Worm (Caenorhabditis elegans): ENCODE measurements around the gene K08D9.9.

Gene K08D9.9

DNA sequence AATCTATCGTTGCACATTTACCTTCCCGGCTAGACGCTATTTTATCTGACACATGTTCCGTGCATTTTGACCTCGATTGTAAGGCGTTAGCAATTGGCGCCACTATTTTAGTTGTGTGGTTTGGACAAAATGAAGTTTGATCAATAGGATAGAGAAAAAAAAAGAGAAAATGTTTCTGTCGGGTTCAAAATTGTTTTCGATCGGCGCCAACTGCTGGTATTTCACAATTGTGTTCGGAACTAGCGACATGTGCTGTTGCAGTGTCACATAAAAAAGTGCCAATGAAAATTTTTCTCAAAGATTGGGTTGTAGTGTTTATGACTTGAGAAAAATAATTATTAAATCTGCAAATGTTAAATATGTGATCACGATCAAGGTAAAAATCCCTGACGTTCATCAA, 42.6 kb upstream of the K08D9.9 start:
- TF ChIP-seq ama-1 (optimal IDR thresholded peaks at IDR 0.05) (no peak), ceh-16 (tag; optimal IDR thresholded peaks at IDR 0.05) (no peak), nhr-28 (tag; optimal IDR thresholded peaks at IDR 0.05) (no peak), egl-5 (tag; optimal IDR thresholded peaks at IDR 0.05) (peak; percentile 26), lin-15B (tag; optimal IDR thresholded peaks at IDR 0.05) (no peak)

DNA sequence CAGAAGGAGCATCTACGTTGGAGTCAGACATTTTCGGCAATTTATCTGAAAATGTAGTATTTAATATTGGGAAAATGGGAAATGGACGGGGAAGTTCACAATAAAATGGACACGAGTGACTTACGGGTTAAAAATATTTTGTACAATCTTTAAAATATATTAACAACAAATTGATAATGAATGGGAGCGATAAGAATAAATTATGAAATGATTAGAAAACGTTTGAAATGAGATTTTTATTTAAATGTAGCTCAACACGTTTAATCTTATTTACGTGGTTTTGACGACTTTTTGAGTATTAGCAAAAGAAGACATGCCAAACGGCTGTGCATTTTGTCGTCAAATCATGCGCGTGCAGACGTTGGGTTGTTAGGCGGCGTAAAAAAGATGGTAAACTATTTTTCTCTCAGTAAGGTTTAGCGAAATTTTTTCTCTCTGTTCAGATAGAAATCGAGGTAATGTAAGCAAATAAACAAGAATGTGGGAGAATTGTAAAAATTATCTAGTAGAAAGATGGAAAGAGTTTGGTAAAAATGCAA, 41.7 kb upstream of the K08D9.9 start, which contains the start of gene fbxa-64:
fbxa-64 (minus strand) TSS at position 51 of the 539 bp plus-strand sequence.
- TF ChIP-seq hmg-11 (tag; optimal IDR thresholded peaks at IDR 0.05) = peak; percentile 29
- TF ChIP-seq mdl-1 (tag; optimal IDR thresholded peaks at IDR 0.05) = no peak

DNA sequence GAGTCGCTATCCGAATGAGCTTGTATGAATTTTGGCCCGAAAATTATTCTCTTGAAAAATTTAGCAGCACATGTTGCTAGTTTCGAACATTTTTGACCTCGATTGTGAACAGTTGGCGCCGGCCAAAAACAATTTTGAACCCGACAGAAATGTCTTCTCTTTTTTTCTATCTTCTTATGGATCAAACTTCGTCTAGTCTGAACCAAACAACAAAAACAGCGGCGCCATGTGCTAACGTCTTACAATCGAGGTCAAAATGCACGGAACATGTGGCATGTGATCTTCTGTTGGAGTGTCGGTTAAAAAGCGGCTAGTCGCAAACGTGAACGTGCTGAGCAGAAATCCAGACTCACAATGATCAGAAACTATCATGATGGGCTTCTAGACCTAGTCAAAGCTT, 39.7 kb upstream of the K08D9.9 start:
- peak; percentile 32 for TF ChIP-seq lin-39 (tag; optimal IDR thresholded peaks at IDR 0.05)
- TF ChIP-seq jun-1 (tag; optimal IDR thresholded peaks at IDR 0.05) = no peak
- no peak for TF ChIP-seq nhr-28 (tag; optimal IDR thresholded peaks at IDR 0.05)
- peak; percentile 26 for TF ChIP-seq egl-5 (tag; optimal IDR thresholded peaks at IDR 0.05)
- no peak for TF ChIP-seq fkh-2 (tag; optimal IDR thresholded peaks at IDR 0.05)
- TF ChIP-seq unc-39 (tag; optimal IDR thresholded peaks at IDR 0.05) = no peak
- TF ChIP-seq egl-27 (tag; optimal IDR thresholded peaks at IDR 0.05) = no peak

DNA sequence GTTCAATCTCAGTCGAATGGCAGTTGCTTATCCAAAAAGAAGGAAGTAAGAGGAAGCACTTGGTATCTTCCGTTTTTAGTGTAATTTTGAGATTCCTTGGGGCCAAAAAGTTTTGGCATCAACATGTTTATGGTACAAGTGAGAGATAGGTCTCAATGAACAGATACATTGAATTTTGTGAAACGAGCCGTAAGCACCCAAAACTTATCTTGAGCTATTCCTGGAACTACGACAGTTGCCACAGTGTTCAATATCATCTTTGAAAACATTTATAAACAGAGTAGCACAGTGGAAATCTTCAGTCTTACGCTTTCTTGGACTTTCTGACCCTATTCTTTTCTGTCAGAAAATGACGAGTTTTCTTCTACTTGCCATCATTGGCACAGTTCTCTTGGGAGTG, 38.5 kb upstream of the K08D9.9 start, which contains the start of gene T28A11.3:
T28A11.3 (plus strand) TSS at position 301 of the 400 bp plus-strand sequence.
- TF ChIP-seq hmg-11 (tag; optimal IDR thresholded peaks at IDR 0.05) (no peak), egl-27 (tag; optimal IDR thresholded peaks at IDR 0.05) (no peak), aly-2 (tag; optimal IDR thresholded peaks at IDR 0.05) (no peak), elt-3 (tag; optimal IDR thresholded peaks at IDR 0.05) (no peak), nhr-237 (tag; optimal IDR thresholded peaks at IDR 0.05) (no peak), sea-2 (GFP tag; optimal IDR thresholded peaks at IDR 0.05) (no peak), nhr-23 (tag; optimal IDR thresholded peaks at IDR 0.05) (no peak), lin-39 (tag; optimal IDR thresholded peaks at IDR 0.05) (no peak), unc-39 (tag; optimal IDR thresholded peaks at IDR 0.05) (no peak), nhr-77 (tag; optimal IDR thresholded peaks at IDR 0.05) (no peak), nhr-43 (tag; optimal IDR thresholded peaks at IDR 0.05; ENCODE audit: poor library complexity, severe bottlenecking) (no peak), fos-1 (tag; optimal IDR thresholded peaks at IDR 0.05) (no peak), pha-4 (tag; optimal IDR thresholded peaks at IDR 0.05) (no peak), lin-15B (tag; optimal IDR thresholded peaks at IDR 0.05) (no peak), jun-1 (tag; optimal IDR thresholded peaks at IDR 0.05) (no peak), fkh-10 (GFP tag; optimal IDR thresholded peaks at IDR 0.05) (no peak)

DNA sequence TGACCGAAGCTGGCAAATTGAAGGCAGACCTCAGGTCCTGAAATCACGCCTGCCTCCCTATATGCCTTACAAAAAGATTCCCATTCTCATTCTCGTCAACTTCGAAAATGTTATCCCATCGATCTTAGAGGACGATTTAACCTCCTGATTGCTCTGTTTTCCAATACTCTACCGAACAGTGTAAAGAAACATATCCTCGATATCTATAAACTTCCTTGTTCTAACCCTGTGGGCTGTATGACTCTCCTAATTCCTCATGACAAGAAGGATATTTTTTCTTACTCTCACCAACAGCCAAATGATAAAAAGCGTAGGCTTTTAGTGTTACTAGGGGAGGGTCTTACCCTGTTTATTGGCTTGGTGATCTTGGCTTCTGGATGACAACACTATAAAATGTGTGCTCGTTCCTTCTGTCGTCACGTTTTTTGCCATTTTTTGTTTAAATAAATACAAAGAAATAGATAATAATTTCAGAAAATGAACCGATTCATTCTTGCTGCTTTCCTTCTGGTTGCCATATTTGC, 37.1 kb upstream of the K08D9.9 start, which contains the start of gene T28A11.4:
T28A11.4 (plus strand) TSS at position 474 of the 524 bp plus-strand sequence.
- TF ChIP-seq ztf-11 (tag; optimal IDR thresholded peaks at IDR 0.05) = no peak

DNA sequence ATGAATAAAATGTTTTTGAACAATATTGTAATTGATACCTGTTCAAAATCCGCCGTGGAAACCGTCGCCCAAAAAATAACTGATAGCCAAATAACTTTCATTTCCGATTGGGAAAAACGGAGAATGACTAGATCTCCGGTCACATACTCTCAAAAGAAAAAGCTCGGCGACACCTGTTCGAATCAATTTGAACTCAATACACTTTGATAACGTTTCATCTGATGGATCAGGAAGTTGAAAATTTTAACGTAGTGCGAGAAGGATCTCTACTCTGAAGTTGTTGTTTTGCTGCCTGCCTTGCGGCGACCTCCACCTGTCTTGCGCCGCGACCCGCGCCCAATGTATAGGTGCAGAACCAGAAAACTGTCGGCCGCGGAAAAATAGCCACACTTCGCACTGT, 36.6 kb upstream of the K08D9.9 start, which contains the start of gene T28A11.20:
T28A11.20 (minus strand) TSS at position 101 of the 400 bp plus-strand sequence.
- TF ChIP-seq nhr-76 (tag; optimal IDR thresholded peaks at IDR 0.05) (no peak), elt-3 (tag; optimal IDR thresholded peaks at IDR 0.05) (no peak), lin-39 (tag; optimal IDR thresholded peaks at IDR 0.05) (no peak), mml-1 (tag; optimal IDR thresholded peaks at IDR 0.05) (no peak), unc-39 (tag; optimal IDR thresholded peaks at IDR 0.05) (no peak), unc-62 (GFP tag; optimal IDR thresholded peaks at IDR 0.05) (no peak), pqm-1 (tag; optimal IDR thresholded peaks at IDR 0.05) (no peak), fos-1 (tag; optimal IDR thresholded peaks at IDR 0.05) (no peak), lsy-12 (tag; optimal IDR thresholded peaks at IDR 0.05) (no peak)

DNA sequence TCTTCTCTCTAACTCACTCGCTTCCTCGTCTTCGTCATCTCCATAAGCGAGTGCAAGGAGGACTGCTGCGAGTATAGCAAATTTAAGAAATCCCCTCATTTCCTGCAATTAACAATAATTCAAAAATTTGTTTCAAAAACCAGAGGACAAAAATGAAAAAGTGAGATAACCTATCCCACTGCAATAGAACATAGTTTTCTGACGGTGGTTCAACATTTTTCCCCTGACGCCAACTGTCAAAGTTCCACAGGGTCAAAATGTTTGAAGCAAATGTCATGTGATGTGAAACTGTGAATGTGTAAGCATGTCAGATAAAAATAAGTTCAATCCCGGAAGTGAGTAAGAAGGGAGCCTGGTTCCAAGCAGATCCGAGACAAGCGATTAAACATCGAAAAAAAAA, 32.9 kb upstream of the K08D9.9 start, which contains the start of gene T28A11.19:
T28A11.19 (minus strand) TSS at position 108 of the 400 bp plus-strand sequence.
- TF ChIP-seq unc-39 (tag; optimal IDR thresholded peaks at IDR 0.05) = no peak

Measured in whole organism, L3 larva.